Fruit fly (Drosophila melanogaster): Measurements from ENCODE around the gene Ppn.

Gene Ppn

DNA sequence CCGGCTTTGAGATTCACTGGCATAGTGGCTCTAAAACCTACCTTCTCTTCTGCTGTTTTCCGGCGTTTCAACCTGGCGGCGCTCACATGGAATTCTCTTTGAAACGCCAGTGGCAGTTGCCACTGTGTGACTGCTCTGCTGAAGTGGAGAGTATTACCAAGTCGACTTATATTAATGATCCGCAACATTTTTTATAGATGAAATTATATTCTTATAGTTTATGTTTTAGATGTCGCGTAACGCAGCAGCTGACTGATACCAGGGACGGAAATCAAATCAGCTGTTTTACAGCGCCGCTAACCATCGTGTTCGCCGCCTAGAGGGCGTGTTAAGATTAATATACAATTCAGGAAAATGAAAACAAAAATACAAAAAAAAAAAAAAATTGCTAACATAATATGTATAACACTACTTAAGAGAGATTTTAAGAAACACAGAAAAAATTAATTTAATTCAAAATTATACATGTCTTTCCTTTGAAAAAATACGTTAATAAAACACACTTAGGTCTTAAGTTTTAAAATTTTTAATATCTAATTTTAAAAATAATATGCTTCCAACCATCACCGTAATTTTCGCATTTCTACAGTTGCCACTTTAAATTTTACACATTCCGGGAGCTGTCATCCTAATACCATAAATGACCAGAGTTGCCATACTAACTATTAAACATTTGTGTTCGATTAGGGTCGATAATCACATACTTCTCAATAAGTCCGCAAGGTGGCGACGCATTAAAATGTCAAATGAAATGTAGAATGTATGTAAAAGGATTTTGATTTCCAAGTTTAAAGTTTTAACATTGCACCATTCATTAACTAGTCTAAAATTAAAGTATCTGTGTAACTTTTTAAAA, 4.6 kb upstream of the Ppn start, which contains the start of gene mIF2 (continued):
- peak; percentile 39 for TF ChIP-seq CG10669 (GFP tag; optimal IDR thresholded peaks at IDR 0.05)
- peak; percentile 12 for TF ChIP-seq CG6792 (GFP tag; optimal IDR thresholded peaks at IDR 0.05)
- TF ChIP-seq topi (GFP tag; optimal IDR thresholded peaks at IDR 0.05), result peak; percentile 43
- TF ChIP-seq CG6276 (GFP tag; optimal IDR thresholded peaks at IDR 0.05), result peak; percentile 22
- peak; percentile 54; the same call in 2 of the 3 replicates for TF ChIP-seq CG8119 (GFP tag; IDR thresholded peaks at IDR 0.05)
- TF ChIP-seq CG15336 (GFP tag; IDR thresholded peaks at IDR 0.05), result peak; percentile 46; the same call in 1 of the 2 replicates
- TF ChIP-seq spab (GFP tag; optimal IDR thresholded peaks at IDR 0.05), result peak; percentile 22
- peak; percentile 52 for TF ChIP-seq net (GFP tag; optimal IDR thresholded peaks at IDR 0.05)
- TF ChIP-seq CG11762 (GFP tag; optimal IDR thresholded peaks at IDR 0.05; ENCODE audit: insufficient read depth), result no peak
- no peak for TF ChIP-seq Ets21C (GFP tag; optimal IDR thresholded peaks at IDR 0.05)
- TF ChIP-seq dac (GFP tag; optimal IDR thresholded peaks at IDR 0.05), result peak; percentile 22
- TF ChIP-seq fd59A (GFP tag; optimal IDR thresholded peaks at IDR 0.05), result no peak
- no peak for TF ChIP-seq CG31627 (GFP tag; optimal IDR thresholded peaks at IDR 0.05)
- peak; percentile 74 for TF ChIP-seq Eip78C (GFP tag)
- no peak for TF ChIP-seq Hr39 (GFP tag; optimal IDR thresholded peaks at IDR 0.05)
- peak; percentile 45 for TF ChIP-seq fkh (GFP tag; optimal IDR thresholded peaks at IDR 0.05)
- peak; percentile 79 for TF ChIP-seq eg (GFP tag; IDR thresholded peaks at IDR 0.05)
- peak; percentile 66 for TF ChIP-seq CG32006 (GFP tag; optimal IDR thresholded peaks at IDR 0.05)
- TF ChIP-seq Gug (GFP tag; IDR thresholded peaks at IDR 0.05), result peak; percentile 67
- TF ChIP-seq Lpt (GFP tag; optimal IDR thresholded peaks at IDR 0.05), result peak; percentile 60
- no peak for TF ChIP-seq CG4318 (GFP tag; optimal IDR thresholded peaks at IDR 0.05)
- peak; percentile 39 for TF ChIP-seq Eip75B (GFP tag; optimal IDR thresholded peaks at IDR 0.05)
- peak; percentile 39 for TF ChIP-seq CG6808 (GFP tag; optimal IDR thresholded peaks at IDR 0.05)
- TF ChIP-seq pdm3 (GFP tag; optimal IDR thresholded peaks at IDR 0.05), result peak; percentile 53
- peak; percentile 14 for TF ChIP-seq achi (GFP tag; optimal IDR thresholded peaks at IDR 0.05)
- no peak for TF ChIP-seq CG11902 (GFP tag; optimal IDR thresholded peaks at IDR 0.05)
- TF ChIP-seq cyc (GFP tag; optimal IDR thresholded peaks at IDR 0.05), result peak; percentile 21
- peak; percentile 12 for TF ChIP-seq acj6 (GFP tag; optimal IDR thresholded peaks at IDR 0.05)
- peak; percentile 43 for TF ChIP-seq Met (GFP tag; optimal IDR thresholded peaks at IDR 0.05)
- TF ChIP-seq CG6163 (GFP tag; IDR thresholded peaks at IDR 0.05), result peak; percentile 78

DNA sequence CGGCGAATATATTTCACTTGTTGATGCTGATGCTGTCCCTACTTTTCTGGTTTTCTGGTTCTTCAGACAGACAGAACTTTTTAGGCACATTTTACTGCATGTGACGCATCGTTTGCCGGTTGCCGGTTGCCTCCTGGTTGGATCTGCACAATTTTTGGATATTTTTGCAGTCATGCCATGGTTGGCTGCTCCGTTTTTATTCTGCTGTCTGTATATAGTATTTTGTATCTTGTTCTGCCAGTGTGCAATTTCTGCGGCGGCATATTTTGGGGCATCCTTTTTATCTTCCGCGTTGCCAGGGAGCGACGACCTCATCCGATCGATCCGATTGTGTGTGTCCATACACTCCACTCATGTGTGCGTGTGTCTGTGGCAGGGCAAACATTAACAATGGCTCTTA, 3.3 kb downstream of the Ppn start:
- no peak for TF ChIP-seq CG8632 (GFP tag; optimal IDR thresholded peaks at IDR 0.05)
- peak; percentile 50 for TF ChIP-seq Eip78C (GFP tag)
- TF ChIP-seq Sox102F (GFP tag; optimal IDR thresholded peaks at IDR 0.05), result peak; percentile 47
- peak; percentile 36 for TF ChIP-seq esn (GFP tag; optimal IDR thresholded peaks at IDR 0.05)
- no peak for TF ChIP-seq CG7368 (GFP tag; optimal IDR thresholded peaks at IDR 0.05)
- peak; percentile 16 for TF ChIP-seq Blimp-1 (GFP tag; optimal IDR thresholded peaks at IDR 0.05)
- peak; percentile 73 for TF ChIP-seq svp (GFP tag)
- TF ChIP-seq Met (GFP tag; optimal IDR thresholded peaks at IDR 0.05), result peak; percentile 12

- TF ChIP-seq salr (GFP tag; optimal IDR thresholded peaks at IDR 0.05), result no peak
- TF ChIP-seq svp (GFP tag), result peak; percentile 54
Measured at dm6 chr3R:28520401-28520800, 19.7 kb downstream of the Ppn start, which contains the start of gene CG31051. CG31051 (minus strand) TSS chr3R:28520515.

All from whole organism, prepupa.